Worm (Caenorhabditis elegans): ENCODE results near the gene bcl-11.

Gene bcl-11

ce11 chrV:6321280-6321679 is 34.5 kb upstream of the bcl-11 start:
- TF ChIP-seq nfya-1 (tag; optimal IDR thresholded peaks at IDR 0.05) (no peak), ceh-48 (tag; optimal IDR thresholded peaks at IDR 0.05) (no peak), unc-55 (GFP tag; optimal IDR thresholded peaks at IDR 0.05) (no peak), dmd-4 (tag; optimal IDR thresholded peaks at IDR 0.05; ENCODE audit: borderline replicate concordance) (no peak), unc-86 (tag; optimal IDR thresholded peaks at IDR 0.05) (no peak), fkh-10 (GFP tag; optimal IDR thresholded peaks at IDR 0.05) (no peak), dve-1 (tag; optimal IDR thresholded peaks at IDR 0.05) (no peak), ceh-18 (tag; optimal IDR thresholded peaks at IDR 0.05) (no peak), ttx-3 (tag; optimal IDR thresholded peaks at IDR 0.05) (no peak), hlh-6 (tag; optimal IDR thresholded peaks at IDR 0.05) (no peak), gmeb-2 (tag; optimal IDR thresholded peaks at IDR 0.05) (no peak), ceh-22 (tag; optimal IDR thresholded peaks at IDR 0.05) (no peak), ceh-30 (tag; optimal IDR thresholded peaks at IDR 0.05) (no peak), C38D4.7 (GFP tag; optimal IDR thresholded peaks at IDR 0.05) (no peak), elt-4 (tag; optimal IDR thresholded peaks at IDR 0.05) (no peak), sdc-2 (tag; optimal IDR thresholded peaks at IDR 0.05) (no peak), pqm-1 (tag; optimal IDR thresholded peaks at IDR 0.05) (no peak), mec-3 (tag; optimal IDR thresholded peaks at IDR 0.05; ENCODE audit: borderline replicate concordance) (no peak), nhr-232 (tag; optimal IDR thresholded peaks at IDR 0.05) (no peak)

ce11 chrV:6321733-6322198 is 34.1 kb upstream of the bcl-11 start, which contains the start of gene T28C12.15:
Gene T28C12.15, minus strand, starts transcription at chrV:6321783.
- TF ChIP-seq rnt-1 (tag; optimal IDR thresholded peaks at IDR 0.05), result no peak
- TF ChIP-seq pag-3 (tag; optimal IDR thresholded peaks at IDR 0.05; ENCODE audit: borderline replicate concordance), result no peak
- TF ChIP-seq sox-2 (GFP tag; IDR thresholded peaks at IDR 0.05), result no peak
- no peak for TF ChIP-seq C08G9.2 (tag; optimal IDR thresholded peaks at IDR 0.05)
- no peak for TF ChIP-seq ceh-48 (tag; optimal IDR thresholded peaks at IDR 0.05)
- TF ChIP-seq ceh-22 (tag; optimal IDR thresholded peaks at IDR 0.05), result no peak
- TF ChIP-seq fkh-6 (tag; optimal IDR thresholded peaks at IDR 0.05), result no peak
- no peak for TF ChIP-seq hlh-30 (tag; optimal IDR thresholded peaks at IDR 0.05; ENCODE audit: insufficient read depth)
- no peak for TF ChIP-seq dmd-4 (tag; optimal IDR thresholded peaks at IDR 0.05; ENCODE audit: borderline replicate concordance)
- no peak for TF ChIP-seq hlh-6 (tag; optimal IDR thresholded peaks at IDR 0.05)
- TF ChIP-seq pha-4 (tag; optimal IDR thresholded peaks at IDR 0.05), result no peak
- no peak for TF ChIP-seq gmeb-2 (tag; optimal IDR thresholded peaks at IDR 0.05)
- no peak for TF ChIP-seq ttx-3 (tag; optimal IDR thresholded peaks at IDR 0.05)

- TF ChIP-seq ceh-34 (tag; optimal IDR thresholded peaks at IDR 0.05), result no peak
- no peak for TF ChIP-seq hlh-30 (tag; optimal IDR thresholded peaks at IDR 0.05; ENCODE audit: insufficient read depth)
- TF ChIP-seq T23F11.4 (GFP tag; optimal IDR thresholded peaks at IDR 0.05), result no peak
- TF ChIP-seq sdc-2 (tag; optimal IDR thresholded peaks at IDR 0.05), result no peak
- no peak for TF ChIP-seq nfya-1 (tag; optimal IDR thresholded peaks at IDR 0.05)
- TF ChIP-seq hlh-6 (tag; optimal IDR thresholded peaks at IDR 0.05), result no peak
- TF ChIP-seq ceh-30 (tag; optimal IDR thresholded peaks at IDR 0.05), result no peak
- TF ChIP-seq che-1 (tag; optimal IDR thresholded peaks at IDR 0.05), result no peak
- TF ChIP-seq tbx-7 (tag; optimal IDR thresholded peaks at IDR 0.05), result no peak
- no peak for TF ChIP-seq hlh-15 (tag; optimal IDR thresholded peaks at IDR 0.05)
- TF ChIP-seq fkh-6 (tag; optimal IDR thresholded peaks at IDR 0.05), result no peak
- no peak for TF ChIP-seq ets-4 (tag; optimal IDR thresholded peaks at IDR 0.05)
- TF ChIP-seq lim-6 (tag; optimal IDR thresholded peaks at IDR 0.05), result no peak
Observed at ce11 chrV:6322749-6323367, 33.0 kb upstream of the bcl-11 start.

ce11 chrV:6323602-6324001 is 32.2 kb upstream of the bcl-11 start:
- no peak for TF ChIP-seq odd-2 (tag; optimal IDR thresholded peaks at IDR 0.05)
- TF ChIP-seq che-1 (tag; optimal IDR thresholded peaks at IDR 0.05), result no peak
- TF ChIP-seq elt-2 (tag; optimal IDR thresholded peaks at IDR 0.05), result no peak
- no peak for TF ChIP-seq ceh-30 (tag; optimal IDR thresholded peaks at IDR 0.05)
